Fruit fly (Drosophila melanogaster) whole organism, larva: ENCODE measurements around the gene CG9636.

Experiments used
- noc ChIP-seq: fragments of 200-800 bp; sonication (Bioruptor generic); optimal IDR thresholded peaks from 3 replicates; lab custom pipeline; 2019; ENCODE audit warnings: missing biosample characterization, mild to moderate bottlenecking, missing genetic modification characterization, moderate library complexity

Gene CG9636

DNA sequence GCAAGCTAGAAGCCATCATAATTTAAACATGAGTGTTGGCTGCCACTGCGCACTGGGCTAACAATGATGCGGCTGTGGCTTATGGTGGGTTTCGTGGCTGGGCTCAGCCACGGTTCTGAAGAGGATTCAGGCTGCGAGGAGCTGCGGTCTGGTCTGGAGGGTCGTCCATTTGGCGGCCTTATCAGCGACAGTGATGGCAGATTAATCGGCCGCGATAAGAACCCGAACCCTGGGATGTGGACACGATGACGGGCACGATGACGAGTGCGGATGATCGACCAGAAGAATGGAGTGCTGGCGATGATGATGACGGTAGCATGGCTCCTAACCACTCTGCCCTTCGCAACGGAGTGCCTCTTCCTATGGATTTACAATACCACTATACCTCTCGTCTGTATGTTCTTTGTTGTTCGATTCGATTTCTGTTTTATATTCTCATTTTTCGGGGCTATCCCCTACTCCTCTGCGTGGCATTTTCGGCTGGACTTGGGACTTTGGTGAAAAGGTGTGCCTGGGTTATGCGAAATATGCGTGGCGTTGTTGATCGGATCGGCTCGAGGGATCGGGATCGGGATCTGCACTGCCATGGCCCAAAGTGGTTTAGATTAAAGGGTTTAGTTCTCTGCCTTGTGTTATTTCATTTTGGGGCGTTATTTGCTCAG lies 27.9 kb downstream of the CG9636 start:
- TF ChIP-seq noc (tag; lab: Kevin White, UChicago), result no peak

DNA sequence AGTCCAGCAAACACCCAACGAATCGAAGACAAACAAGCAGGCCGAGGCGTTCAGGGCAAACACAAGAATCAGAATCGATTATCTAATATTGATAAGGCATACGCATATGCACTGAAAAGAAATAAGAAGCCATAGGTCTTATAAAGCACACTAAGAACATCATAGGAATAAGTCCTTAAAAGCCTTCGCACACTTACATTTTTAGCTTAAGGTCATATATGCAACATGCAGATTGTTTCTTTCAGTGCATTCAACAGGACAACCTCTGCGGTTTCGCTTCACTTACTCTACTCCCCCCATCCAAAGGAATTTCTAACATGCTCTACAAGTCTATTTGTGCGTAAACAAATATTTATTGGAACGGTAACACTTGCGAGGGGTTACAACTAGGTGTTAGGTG lies 31.0 kb downstream of the CG9636 start:
- no peak for TF ChIP-seq noc (tag; lab: Kevin White, UChicago)

DNA sequence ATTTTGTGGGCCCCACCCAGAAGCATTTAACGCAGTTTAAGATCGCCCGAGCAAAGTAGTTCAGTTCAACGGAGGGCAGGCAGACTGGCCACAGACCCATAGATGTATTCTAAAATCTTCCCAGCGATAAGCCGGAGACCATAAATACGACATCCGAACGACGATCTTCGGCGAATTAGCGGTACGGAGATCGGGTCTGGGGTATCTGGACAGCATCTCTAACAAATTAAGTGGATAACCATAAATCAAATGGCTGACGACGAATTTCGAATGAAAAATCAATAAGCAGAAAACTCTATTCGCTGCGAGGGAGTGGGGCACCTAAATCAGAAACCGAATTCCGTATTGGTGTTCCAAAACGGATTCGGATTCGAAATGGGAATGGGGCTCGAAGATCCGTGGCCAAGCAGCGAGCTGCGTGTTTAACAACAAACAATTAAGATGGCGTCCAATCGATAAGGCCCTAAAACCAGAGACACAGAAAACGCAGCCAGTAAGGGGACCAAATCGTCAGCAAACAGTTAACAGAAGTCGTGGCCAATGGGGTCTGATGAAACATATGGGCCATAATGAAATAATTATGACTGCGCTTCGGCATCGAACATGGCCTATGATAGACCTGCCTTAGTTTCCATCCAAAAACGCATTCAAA lies 32.6 kb downstream of the CG9636 start:
- TF ChIP-seq noc (tag; lab: Kevin White, UChicago), result no peak

DNA sequence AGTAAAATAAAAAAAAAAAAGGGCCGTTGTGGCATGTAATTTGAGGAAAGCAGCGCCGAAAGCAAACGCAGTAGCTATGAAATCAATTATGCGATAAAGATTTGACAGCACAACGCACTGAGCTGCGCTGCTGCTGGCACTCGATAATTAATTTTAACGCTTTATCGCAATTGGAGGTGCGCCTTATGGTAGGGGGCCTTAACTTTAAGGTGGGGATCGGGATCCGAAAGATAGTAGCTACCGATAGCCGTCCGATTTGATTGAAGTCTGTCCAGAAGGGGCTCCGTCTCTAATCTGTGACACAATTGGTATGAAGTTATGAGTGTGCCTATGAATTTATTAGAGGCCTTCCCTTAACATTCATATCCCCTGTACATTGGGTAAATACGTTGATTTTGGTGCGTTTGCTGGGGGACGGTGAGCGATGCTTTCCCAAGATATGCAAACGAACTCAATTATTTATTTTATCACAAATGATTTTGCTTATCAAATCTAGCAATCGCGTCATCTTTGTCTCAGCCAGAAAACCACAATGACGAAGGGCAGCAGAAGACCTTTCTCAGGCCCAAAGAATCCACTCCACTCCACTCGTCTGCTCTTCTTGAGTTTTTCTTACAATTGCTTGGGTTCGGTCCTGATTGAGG lies 35.1 kb downstream of the CG9636 start:
- peak; percentile 42 for TF ChIP-seq noc (tag; lab: Kevin White, UChicago)

DNA sequence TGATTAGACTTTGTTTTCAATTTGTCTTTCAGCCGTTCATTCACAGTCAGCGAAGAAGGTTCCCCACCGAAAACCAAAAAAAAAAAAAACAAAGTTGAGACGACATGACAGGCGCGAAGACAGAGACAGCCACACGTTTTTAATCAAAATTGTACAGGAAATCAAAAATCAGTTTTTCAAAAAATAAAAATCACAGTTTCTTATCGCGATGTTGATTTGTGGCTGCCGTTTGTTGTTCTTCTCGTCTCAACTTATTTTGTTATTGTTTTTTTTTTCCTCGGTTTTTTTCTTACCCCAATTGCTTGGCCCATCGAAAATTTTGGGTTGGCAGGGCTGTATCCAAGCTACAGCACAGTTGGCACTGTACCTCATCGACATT lies 36.3 kb downstream of the CG9636 start:
- no peak for TF ChIP-seq noc (tag; lab: Kevin White, UChicago)

DNA sequence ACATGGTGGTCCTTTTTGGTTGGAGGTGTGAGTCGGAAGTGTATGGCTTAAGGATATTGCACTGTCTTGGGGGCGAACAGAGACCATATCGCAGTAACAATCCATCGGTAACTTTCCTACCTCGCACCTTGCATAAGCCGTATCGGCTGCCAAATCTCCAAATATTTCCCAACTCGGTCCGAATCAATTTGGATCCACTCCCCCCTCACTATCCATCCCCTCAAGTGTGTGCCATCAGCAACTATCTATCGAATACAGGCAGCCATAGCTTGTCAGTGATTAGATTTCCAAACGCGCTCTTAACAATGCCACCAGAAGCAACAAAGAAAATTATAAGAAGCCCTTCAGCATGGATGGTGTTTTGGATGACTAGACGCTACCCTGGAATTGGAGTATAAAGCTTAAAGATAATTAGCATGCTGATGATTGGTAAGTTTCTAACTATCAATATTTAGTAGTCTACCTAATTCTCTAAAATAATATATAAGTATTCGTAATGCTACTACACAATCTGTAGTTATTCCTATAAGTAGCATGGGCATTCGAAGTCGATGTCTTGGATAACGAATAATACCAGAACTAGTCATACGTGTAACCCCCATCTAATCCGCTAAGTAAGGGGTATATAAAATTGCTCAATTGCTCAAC lies 36.8 kb downstream of the CG9636 start:
- peak; percentile 85 for TF ChIP-seq noc (tag; lab: Kevin White, UChicago)

DNA sequence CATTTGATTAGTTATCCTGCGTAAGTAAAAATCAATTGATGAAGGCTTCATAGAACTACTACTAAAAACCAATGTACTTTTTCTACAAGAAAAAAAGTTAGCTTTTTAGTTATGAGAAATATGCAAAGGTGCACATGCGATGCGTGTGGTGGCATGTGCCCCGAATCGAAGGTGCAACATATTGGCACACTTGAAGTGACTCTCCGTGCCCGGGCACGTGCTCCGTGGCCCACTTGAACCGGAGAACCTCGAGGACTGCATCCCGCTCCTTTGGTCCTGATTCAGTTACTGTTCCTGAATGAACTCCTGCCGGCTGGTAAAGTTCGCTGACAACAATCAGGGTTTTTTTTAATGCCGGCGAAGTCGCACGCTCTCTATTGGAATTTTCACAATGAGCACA lies 37.6 kb downstream of the CG9636 start:
- TF ChIP-seq noc (tag; lab: Kevin White, UChicago), result no peak

DNA sequence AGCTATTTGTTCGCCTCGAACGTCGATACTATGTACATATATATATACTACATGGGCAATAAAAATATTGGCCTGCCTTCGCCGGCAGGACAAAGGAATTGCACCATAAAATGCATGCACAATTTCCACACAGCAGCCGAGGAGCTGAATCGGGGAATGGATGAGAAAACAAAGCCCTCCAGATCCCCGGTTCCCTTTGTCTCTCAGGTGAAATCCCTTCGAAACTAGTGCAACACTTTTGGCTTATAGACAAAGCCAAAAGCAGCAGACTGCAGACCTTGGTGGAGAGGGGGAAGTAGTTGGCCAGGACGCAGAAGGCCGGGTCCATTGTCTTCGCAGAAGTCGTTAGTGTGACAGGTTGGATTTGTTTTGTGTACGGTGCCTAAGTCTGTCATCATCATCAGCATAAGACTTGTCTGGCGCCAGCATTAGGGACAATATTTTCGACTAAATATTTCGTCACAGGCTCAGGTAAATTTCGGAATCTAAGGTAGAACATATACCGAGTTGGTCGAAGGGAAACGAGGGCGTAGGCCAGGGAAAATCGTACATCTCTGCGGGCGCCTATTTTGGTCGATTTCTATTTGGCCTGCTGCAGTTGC lies 38.2 kb downstream of the CG9636 start:
- TF ChIP-seq noc (tag; lab: Kevin White, UChicago), result no peak

DNA sequence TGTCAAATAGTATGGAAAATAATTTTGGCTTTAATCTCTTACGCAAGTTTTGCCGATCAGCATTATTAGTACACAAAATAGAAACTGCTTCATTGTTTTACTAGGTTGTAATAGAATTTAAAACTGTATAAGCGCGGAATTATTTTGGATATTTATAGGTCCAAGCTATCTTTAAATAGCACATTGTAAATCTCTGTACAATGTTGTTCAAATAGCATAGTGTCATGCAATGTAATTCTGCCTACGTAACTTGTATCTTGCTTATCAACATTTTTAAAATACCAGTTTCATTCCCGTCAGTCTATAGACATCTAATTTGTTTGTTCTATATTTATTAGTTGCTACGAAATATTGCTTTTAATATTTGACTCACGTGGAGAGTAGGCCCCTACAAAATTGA lies 38.9 kb downstream of the CG9636 start, which contains the start of gene CheA84a:
Gene CheA84a (minus strand): TSS at position 101 of the 400 bp plus-strand sequence.
- TF ChIP-seq noc (tag; lab: Kevin White, UChicago), result no peak

DNA sequence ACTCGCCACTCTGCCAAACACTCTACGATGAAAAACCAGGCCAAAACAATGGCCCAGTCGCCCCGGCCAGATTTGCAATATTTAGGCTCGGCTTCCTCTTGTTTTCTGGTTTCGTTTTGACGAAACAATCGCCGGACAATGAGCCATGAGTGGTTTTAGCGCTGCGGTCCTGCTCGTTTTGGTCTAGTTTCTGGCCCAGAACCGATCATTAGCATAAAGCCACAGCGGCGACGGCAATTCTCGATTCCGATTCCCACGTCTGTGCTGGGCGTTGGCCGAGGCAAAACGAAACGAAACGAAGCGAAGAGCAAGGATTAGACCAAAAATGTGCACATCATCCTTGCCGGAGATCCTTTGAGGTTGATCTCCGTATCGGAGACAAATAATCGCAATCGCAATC lies 40.2 kb downstream of the CG9636 start:
- TF ChIP-seq noc (tag; lab: Kevin White, UChicago), result no peak

DNA sequence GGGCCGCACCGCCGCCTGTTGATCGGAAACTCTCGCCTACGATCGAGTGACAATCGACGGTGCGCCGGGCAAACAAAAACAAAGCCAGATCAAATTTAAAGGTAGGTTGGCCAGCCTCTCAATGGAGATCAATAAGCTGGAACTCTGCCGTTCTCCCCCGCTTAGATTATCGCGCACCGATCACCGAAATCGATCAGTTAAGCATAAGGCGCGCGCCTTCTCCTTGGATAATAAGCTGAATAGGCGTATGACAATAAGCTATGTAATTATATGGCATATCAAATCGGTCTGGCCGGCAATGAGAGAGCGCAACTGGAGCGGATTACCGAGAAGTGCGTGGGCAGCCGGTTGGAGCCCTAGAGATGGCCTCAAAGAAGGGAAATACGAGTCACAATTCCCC lies 45.3 kb downstream of the CG9636 start:
- no peak for TF ChIP-seq noc (tag; lab: Kevin White, UChicago)

DNA sequence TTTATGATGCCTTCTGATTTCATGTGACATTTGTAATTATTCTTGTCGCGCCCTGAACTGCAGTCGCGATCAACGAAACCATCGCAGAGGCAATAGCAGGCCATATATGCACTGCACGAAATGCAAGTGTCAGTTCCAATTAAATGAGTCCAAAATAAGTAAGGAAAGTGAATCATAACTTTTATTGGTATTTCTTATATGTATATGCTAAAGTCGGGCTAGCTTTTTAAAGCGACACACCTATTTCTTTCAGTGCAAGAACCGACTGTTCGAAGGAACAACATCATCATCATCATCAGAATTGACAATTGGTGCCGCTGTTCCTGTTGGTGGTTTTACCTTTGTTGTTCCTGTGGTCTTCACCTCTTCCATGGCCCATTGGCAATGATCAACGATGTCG lies 46.5 kb downstream of the CG9636 start:
- no peak for TF ChIP-seq noc (tag; lab: Kevin White, UChicago)

DNA sequence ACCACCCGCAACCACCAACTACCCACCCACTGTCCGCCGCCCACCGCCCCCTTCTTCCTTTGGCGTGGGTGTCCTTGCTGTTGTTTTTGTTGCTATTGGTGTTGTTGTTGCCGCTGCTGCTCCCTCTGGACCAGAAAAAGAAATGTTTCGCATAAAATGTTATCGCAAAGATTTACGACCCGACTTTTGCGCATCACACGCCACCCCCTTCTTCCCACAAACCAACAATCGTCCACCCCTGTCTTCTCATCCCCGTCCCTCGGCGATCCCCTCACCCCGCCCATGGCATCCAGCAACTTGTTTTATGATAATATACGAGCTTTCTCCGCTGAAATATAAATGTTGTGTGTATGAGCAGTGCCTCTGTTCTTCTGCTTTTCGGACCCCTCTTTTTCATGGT lies 48.5 kb downstream of the CG9636 start:
- no peak for TF ChIP-seq noc (tag; lab: Kevin White, UChicago)

DNA sequence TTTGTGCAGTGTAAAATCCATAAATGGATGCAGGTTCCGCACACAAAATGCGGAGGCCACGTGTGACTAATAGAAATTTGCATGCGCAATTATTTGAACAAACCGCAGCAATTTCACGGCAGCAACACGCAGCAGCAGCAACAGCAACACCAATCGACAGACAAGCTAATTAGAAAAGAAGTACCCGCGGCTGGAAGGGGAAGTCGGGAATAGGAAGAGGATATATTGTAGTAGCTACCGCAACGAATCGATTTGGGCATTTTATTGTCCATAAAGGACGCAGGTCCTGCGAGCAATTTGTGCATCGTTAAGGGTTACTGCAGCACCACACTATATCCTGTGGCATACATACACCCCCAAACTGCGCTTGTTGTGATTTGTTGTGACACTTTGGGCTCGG lies 50.5 kb downstream of the CG9636 start:
- TF ChIP-seq noc (tag; lab: Kevin White, UChicago), result no peak

DNA sequence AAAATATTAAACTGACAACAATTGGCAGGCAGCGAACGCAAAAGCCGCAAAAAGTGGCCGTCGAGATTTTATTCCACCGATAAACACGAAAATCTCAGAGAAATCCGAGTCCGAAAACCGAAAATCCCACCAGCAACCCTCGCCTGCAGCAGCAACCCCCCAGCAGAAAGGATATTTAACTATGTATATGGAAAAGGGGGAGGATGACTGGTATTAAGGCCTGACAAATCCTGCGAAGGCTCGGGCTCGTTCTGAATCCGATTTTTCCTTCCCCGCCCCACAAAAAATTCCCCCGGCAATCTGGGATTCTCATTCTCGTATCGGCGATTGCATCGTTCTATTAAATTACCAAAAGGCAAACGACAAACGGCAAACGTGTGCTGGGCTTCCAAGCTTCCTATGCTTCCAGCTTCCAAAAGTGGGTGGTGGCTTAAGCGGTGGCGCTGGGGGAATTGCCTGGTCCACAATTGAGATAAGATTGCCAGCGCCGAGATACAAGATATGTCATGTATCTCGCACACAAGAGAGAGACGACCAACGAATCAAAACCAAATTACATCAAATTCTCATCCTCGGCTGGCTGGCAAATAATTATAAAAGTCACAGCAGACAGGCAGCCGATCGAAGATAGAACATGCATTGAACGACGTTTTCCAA lies 51.2 kb downstream of the CG9636 start:
- TF ChIP-seq noc (tag; lab: Kevin White, UChicago), result no peak
